Worm (Caenorhabditis elegans) whole organism, L4/young adult: ENCODE data around the gene B0238.12.

ENCODE experiments used
- W03F9.2 ChIP-seq: fragments of 150-350 bp; optimal IDR thresholded peaks from 2 replicates; lab custom pipeline; 2014; ENCODE audit warnings: missing biosample characterization, missing genetic modification characterization
- dao-5 ChIP-seq: sonication (generic microtip); optimal IDR thresholded peaks from 2 replicates; lab custom pipeline; 2016; ENCODE audit warnings: missing genotype, missing genetic modification characterization, moderate library complexity, missing compliant biosample characterization
- him-1 ChIP-seq: sonication (generic microtip); optimal IDR thresholded peaks from 2 replicates; lab custom pipeline; 2016; ENCODE audit warnings: missing genotype, missing genetic modification reagents, missing genetic modification characterization, missing compliant biosample characterization

ce11 chrV:5262999-5263398 is 2.6 kb upstream of the B0238.12 start, which contains the start of gene cest-30:
- TF ChIP-seq him-1 (tag; lab: Kevin White, UChicago) (no peak), dao-5 (tag; lab: Kevin White, UChicago) (no peak), W03F9.2 (tag; lab: Kevin White, UChicago) (no peak)
